Fruit fly (Drosophila melanogaster) whole organism, wandering third instar larva: ENCODE measurements around the gene Srlp.

Experiments
- CG32264 ChIP-seq: fragments of 200-800 bp; sonication (Bioruptor generic); optimal IDR thresholded peaks from 2 replicates; lab custom pipeline; 2016; ENCODE audit warnings: missing biosample characterization, missing genetic modification characterization
- Dif ChIP-seq: fragments of 200-275, 200-300 bp; sonication (Bioruptor generic); optimal IDR thresholded peaks from 2 replicates; lab custom pipeline; 2018; ENCODE audit warnings: missing biosample characterization, missing genetic modification characterization; ENCODE audit not compliant: partially characterized antibody
- Myc ChIP-seq: fragments of >200 bp; optimal IDR thresholded peaks from 2 replicates; lab custom pipeline; 2017
- br ChIP-seq: fragments of 200-800 bp; sonication (Bioruptor generic); optimal IDR thresholded peaks from 2 replicates; lab custom pipeline; 2016; ENCODE audit warnings: missing biosample characterization, missing genetic modification characterization
- brk ChIP-seq: fragments of 200-800 bp; sonication (Bioruptor generic); optimal IDR thresholded peaks from 2 replicates; lab custom pipeline; 2016; ENCODE audit warnings: missing biosample characterization, mild to moderate bottlenecking, missing genetic modification characterization
- fru ChIP-seq: fragments of 200-800 bp; sonication (Bioruptor generic); optimal IDR thresholded peaks from 3 replicates; lab custom pipeline; 2016; ENCODE audit warnings: missing biosample characterization, mild to moderate bottlenecking, missing genetic modification characterization
- pan ChIP-seq: fragments of >200 bp; optimal IDR thresholded peaks from 2 replicates; lab custom pipeline; 2017
- psq ChIP-seq: fragments of 200-800 bp; sonication (Bioruptor generic); optimal IDR thresholded peaks from 3 replicates; lab custom pipeline; 2017; ENCODE audit warnings: missing biosample characterization, mild to moderate bottlenecking, missing genetic modification characterization, moderate library complexity
- usp ChIP-seq: fragments of >200 bp; optimal IDR thresholded peaks from 2 replicates; lab custom pipeline; 2017; ENCODE audit warnings: missing biosample characterization, missing genetic modification characterization

- TF ChIP-seq brk (GFP tag; lab: Kevin White, UChicago) = no peak
- TF ChIP-seq psq (GFP tag; lab: Kevin White, UChicago) = no peak
- TF ChIP-seq fru = no peak
- no peak for TF ChIP-seq CG32264 (GFP tag; lab: Kevin White, UChicago)
- no peak for TF ChIP-seq pan (lab: Kevin White, UChicago)
- no peak for TF ChIP-seq br (GFP tag; lab: Kevin White, UChicago)
- no peak for TF ChIP-seq Myc (lab: Kevin White, UChicago)
- no peak for TF ChIP-seq Dif (GFP tag; lab: Kevin White, UChicago)
- no peak for TF ChIP-seq usp
These were observed 38.0 kb upstream of the Srlp start, which contains the start of the genes CG10096 and CG10097 for dm6 chr3R:12395880-12396279.
